Fruit fly (Drosophila melanogaster): Measurements from ENCODE around the gene FRG1.

The FRG1 gene

DNA sequence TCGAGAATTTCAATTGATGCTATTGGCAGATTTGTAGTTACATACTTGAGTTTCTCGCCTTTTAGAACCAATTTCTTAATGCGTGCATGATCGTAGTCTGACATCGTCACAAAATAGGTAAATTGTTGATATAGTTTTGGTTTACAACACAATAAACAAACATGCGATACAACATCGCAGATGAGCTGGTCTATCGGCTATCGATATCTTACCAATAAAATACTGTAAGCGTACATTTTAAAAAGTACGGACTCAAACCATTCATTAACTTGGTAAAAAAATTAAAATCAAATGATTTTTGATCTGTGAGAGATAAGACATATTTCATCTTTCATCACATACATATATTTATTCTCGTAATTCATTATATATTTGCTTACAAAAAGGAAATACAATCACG is at the start of gene FRG1:
TSS of gene FRG1 (minus strand) at position 175 of the 400 bp plus-strand sequence.
- TF ChIP-seq pan (optimal IDR thresholded peaks at IDR 0.05) (no peak), psq (optimal IDR thresholded peaks at IDR 0.05) (no peak), Dll (optimal IDR thresholded peaks at IDR 0.05) (no peak), usp (GFP tag; optimal IDR thresholded peaks at IDR 0.05) (no peak), CG8478 (optimal IDR thresholded peaks at IDR 0.05) (no peak), EcR (GFP tag; optimal IDR thresholded peaks at IDR 0.05) (no peak)

DNA sequence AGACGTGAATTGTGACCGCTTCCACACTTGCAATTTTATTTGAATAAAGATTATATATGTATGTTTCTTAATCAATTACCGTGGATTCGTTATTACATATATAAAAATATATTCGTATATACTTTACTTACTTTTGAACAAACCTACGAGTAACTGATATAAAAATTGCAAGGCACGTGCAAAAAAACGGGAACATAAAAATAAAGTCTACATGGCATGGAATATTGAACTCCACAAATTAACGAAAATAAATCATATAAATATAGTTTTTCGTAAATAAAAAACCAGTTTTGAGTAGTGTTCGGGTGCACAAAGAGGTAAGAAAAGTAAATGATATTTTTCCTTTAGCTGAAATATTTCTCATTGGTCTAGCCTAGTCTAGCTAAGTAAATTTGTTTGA is 45.6 kb upstream of the FRG1 start, which contains the start of gene Spn77Bc:
TSS of gene Spn77Bc (plus strand) at position 301 of the 400 bp plus-strand sequence.
- TF ChIP-seq pan (optimal IDR thresholded peaks at IDR 0.05) = no peak
- TF ChIP-seq Dll (optimal IDR thresholded peaks at IDR 0.05) = no peak
- TF ChIP-seq EcR (GFP tag; optimal IDR thresholded peaks at IDR 0.05) = no peak
- no peak for TF ChIP-seq psq (optimal IDR thresholded peaks at IDR 0.05)
- no peak for TF ChIP-seq CG8478 (optimal IDR thresholded peaks at IDR 0.05)
- no peak for TF ChIP-seq usp (GFP tag; optimal IDR thresholded peaks at IDR 0.05)

DNA sequence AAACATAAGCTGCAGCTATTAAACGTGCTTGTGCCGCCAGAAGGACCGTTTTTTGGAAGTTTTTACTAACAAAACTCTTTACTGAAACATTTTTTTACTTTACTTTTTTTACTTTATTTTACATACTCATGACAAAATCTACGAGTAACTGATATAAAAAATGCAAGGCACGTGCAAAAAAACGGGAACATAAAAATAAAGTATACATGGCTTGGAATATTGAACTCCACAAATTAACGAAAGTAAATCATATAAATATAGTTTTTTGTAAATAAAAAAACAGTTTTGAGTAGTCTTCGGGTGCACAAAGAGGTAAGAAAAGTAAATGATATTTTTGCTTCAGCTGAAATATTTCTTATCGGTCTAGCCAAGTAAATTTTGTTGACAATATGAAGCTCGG is 23.9 kb upstream of the FRG1 start, which contains the start of gene Spn77Bb:
TSS of gene Spn77Bb (plus strand) at position 301 of the 400 bp plus-strand sequence.
- TF ChIP-seq psq (optimal IDR thresholded peaks at IDR 0.05) = no peak

DNA sequence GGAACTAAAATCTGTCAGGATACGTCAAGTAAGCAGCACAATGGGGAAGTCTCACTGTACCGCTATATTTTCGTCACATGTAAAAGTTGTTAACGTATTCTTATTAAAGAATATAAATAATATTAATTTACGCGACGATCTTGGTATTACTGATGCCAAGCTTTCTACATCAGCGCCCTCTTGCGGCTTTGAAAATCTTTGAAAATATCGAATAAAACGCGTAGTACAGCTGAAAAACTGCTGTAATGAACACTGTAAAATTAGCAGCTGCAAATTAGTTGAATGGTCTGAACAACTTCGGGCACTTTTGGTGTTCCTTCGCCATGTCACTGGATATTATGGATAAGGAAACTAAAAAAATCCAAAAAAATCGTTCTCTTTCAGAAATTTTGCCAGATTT is 23.3 kb upstream of the FRG1 start:
- TF ChIP-seq CG8478 (optimal IDR thresholded peaks at IDR 0.05) = no peak
- no peak for TF ChIP-seq EcR (GFP tag; optimal IDR thresholded peaks at IDR 0.05)
- no peak for TF ChIP-seq usp (GFP tag; optimal IDR thresholded peaks at IDR 0.05)
- TF ChIP-seq pan (optimal IDR thresholded peaks at IDR 0.05) = no peak
- TF ChIP-seq Dll (optimal IDR thresholded peaks at IDR 0.05) = no peak
- no peak for TF ChIP-seq psq (optimal IDR thresholded peaks at IDR 0.05)

DNA sequence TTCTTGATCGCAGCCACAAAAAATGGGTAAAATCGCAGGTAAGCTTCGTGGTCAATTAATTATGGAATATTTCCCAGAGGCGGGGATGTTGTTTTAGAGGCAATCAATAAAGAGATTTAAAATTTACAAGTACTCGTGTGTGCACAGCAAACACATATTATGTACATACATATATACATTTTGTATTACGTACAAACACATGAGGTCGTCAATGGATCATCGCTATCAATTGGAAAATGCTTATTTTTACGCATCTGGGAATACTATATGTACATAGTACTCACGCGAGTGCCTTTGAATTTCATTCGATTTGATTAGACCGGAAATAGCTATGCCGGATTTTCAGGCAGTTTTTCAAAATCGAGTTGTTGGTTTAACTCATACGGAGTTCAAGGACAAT is 21.0 kb upstream of the FRG1 start:
- TF ChIP-seq psq (optimal IDR thresholded peaks at IDR 0.05) (no peak), Dll (optimal IDR thresholded peaks at IDR 0.05) (no peak), EcR (GFP tag; optimal IDR thresholded peaks at IDR 0.05) (no peak), pan (optimal IDR thresholded peaks at IDR 0.05) (no peak), CG8478 (optimal IDR thresholded peaks at IDR 0.05) (no peak), usp (GFP tag; optimal IDR thresholded peaks at IDR 0.05) (no peak)

DNA sequence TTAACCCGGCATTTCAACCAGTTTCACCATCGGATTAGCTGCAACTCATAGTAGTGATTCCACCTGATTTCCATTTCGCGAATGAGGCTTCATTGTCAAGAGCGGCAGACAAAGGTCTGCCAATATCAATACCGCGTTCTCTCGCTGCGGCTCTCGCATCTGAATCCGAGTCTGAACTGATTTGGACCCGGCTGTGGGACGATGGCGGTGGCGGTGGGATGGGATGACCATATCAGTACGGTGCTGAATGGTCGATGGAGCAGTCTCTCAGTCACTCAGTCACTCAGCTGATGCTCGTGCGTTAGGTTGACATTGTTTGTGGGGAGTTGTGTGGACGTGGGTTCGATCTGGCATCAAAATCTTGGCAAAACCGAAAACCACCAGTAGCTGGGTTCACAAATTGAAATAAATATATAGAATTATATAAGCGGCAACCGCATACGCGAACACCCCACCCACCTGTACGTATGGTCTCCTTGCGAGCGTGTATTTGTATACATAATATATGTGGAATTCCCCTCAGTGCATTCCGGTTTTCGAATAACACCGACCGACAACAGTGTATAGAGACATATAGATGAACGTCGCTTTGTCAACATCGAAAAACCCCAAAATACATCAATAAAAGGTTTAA is 20.3 kb upstream of the FRG1 start, which contains the start of gene Spn77Ba:
TSS of gene Spn77Ba (plus strand) at position 235 of the 634 bp plus-strand sequence.
- no peak for TF ChIP-seq usp (GFP tag; optimal IDR thresholded peaks at IDR 0.05)
- TF ChIP-seq CG8478 (optimal IDR thresholded peaks at IDR 0.05) = no peak
- TF ChIP-seq psq (optimal IDR thresholded peaks at IDR 0.05) = no peak
- no peak for TF ChIP-seq pan (optimal IDR thresholded peaks at IDR 0.05)
- TF ChIP-seq Dll (optimal IDR thresholded peaks at IDR 0.05) = no peak
- TF ChIP-seq EcR (GFP tag; optimal IDR thresholded peaks at IDR 0.05) = no peak

DNA sequence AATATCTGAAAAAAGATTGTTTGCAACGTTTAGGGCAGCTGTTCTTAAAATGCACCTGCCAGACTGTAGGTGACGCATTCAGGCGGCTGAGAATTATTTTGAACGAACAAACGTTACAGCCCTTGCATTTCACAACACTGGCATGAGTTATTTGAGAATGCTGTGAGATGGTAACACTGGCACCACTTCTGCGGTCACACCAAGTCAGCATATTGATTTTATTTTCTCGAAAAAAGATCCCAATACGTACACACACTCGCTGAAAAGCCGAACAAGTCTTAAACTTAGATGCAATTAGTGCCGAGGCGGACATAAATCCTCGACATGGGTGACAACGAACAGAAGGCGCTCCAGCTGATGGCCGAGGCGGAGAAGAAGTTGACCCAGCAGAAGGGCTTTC is 16.7 kb upstream of the FRG1 start, which contains the start of gene alphaSnap:
TSS of gene alphaSnap (plus strand) at position 164 of the 400 bp plus-strand sequence.
- TF ChIP-seq psq (optimal IDR thresholded peaks at IDR 0.05) (no peak), EcR (GFP tag; optimal IDR thresholded peaks at IDR 0.05) (no peak), Dll (optimal IDR thresholded peaks at IDR 0.05) (no peak), usp (GFP tag; optimal IDR thresholded peaks at IDR 0.05) (no peak), pan (optimal IDR thresholded peaks at IDR 0.05) (no peak), CG8478 (optimal IDR thresholded peaks at IDR 0.05) (no peak)

DNA sequence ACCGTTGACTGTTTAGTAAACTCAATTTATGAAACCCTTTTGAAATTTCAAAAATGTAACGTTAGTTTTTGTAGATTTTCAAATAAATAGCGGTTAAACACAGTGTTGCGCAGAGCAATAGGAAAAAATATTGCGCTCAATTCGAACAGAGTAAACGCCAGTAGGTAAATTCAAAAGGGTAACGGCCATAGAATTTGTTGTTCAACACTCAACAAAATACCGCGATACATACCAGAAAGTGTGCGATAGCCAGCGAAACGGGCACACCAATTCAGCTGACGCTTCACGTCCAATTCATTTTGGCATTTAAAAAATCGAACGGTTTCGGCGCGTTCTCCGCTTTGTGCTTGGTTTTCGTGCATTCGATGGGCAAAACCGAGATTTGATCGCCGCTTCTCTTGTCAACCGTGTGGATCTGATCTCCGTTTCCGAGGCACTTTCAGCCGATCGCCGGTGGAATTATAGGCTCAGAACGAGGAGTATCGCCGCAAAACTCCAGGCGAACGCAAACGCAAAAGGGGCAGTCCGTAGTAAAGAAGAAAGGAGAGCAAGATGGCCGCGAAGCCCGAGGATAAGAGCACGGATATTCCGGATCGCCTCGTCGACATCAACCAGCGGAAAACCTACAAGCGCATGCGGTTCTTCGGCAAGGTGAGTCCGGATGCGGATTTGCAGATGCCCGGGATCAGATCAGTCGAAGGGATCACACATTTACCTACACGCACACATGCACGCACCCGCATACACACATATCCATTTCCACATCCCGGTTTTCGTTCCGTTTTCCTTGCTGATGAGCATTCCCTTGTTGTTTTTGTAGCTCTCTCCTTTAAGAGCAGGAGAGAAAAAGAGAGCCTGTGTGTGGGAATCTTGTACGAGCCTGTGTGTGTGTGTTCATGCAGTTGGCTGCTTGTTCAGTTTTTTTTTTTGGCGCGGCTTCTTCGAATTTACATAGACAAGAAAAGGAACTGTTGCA is 13.3 kb upstream of the FRG1 start:
- TF ChIP-seq usp (GFP tag; optimal IDR thresholded peaks at IDR 0.05) (no peak), pan (optimal IDR thresholded peaks at IDR 0.05) (no peak), psq (optimal IDR thresholded peaks at IDR 0.05) (no peak), Dll (optimal IDR thresholded peaks at IDR 0.05) (no peak), EcR (GFP tag; optimal IDR thresholded peaks at IDR 0.05) (no peak), CG8478 (optimal IDR thresholded peaks at IDR 0.05) (no peak)

DNA sequence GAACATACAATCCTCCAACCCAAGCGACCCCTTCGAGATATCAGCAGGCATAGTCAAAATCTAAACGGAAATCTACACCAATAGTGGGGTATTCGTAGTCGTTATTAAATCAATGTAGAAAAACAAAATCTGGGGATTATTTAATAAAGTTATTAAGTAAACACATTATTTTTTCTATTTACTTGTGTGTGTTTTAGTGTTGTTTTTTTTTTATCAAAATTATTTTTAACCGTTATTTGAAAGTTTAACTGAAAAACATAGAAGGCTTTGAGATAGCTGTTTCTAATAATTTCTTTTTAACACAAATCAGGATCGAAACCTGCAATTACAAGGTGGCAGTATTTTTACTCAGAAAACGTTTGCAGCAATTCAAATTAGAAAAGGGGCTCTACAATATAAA is 12.6 kb upstream of the FRG1 start, which contains the start of gene polo:
TSS of gene polo (plus strand) at position 301 of the 400 bp plus-strand sequence.
- no peak for TF ChIP-seq psq (optimal IDR thresholded peaks at IDR 0.05)
- no peak for TF ChIP-seq usp (GFP tag; optimal IDR thresholded peaks at IDR 0.05)
- TF ChIP-seq Dll (optimal IDR thresholded peaks at IDR 0.05) = no peak
- TF ChIP-seq pan (optimal IDR thresholded peaks at IDR 0.05) = no peak
- TF ChIP-seq EcR (GFP tag; optimal IDR thresholded peaks at IDR 0.05) = no peak

DNA sequence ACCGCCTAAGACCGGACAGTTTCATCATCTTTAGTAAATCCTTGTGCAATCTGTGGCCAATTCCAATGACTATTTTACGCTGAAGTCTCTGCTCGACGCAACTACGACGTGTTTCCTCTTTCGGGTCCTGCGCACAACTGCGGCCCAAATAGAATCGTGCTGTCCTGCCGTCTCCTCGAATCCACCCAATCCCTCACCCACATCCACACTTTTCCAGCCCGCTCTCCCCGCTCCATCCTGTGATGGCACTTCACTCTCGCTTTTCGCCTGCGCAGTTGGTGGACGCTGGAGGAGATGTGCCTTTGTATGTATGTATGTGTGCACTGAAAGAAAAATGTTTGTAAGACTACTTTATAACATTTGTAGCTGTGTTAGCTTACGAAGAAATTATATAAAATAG is 9.4 kb upstream of the FRG1 start, which contains the start of gene CG32225:
TSS of gene CG32225 (minus strand) at position 142 of the 400 bp plus-strand sequence.
- TF ChIP-seq Dll (optimal IDR thresholded peaks at IDR 0.05) (no peak), CG8478 (optimal IDR thresholded peaks at IDR 0.05) (no peak), pan (optimal IDR thresholded peaks at IDR 0.05) (no peak), psq (optimal IDR thresholded peaks at IDR 0.05) (no peak), usp (GFP tag; optimal IDR thresholded peaks at IDR 0.05) (no peak), EcR (GFP tag; optimal IDR thresholded peaks at IDR 0.05) (no peak)

DNA sequence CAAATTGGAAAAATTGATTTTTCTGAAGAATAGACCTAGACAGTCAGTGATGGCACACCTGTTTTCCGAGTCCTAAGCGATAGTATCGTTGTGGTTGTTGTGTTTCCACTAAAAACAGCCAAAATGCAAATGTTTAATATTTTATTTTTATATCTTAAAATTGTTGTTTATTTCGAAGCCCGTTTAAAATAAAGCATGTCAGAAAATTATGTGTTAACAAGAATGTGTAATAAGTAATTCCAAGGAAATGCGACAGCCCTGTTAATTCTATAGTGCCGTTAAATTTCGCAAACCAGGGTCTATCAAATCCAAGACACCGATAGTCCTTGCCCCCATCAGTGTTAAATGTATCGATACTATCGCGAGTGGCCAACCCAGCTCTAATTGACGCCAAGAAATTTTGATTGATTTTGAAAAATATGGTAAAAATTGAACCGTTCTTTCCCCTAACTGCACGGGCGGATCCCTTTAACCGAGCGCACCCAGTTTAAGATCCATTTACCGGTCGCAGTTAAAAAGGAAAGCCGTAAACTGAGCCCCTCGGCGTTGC is 5.4 kb upstream of the FRG1 start, which contains the start of gene Pex23:
TSS of gene Pex23 (minus strand) at position 61 of the 550 bp plus-strand sequence.
- TF ChIP-seq usp (GFP tag; optimal IDR thresholded peaks at IDR 0.05) = no peak
- TF ChIP-seq pan (optimal IDR thresholded peaks at IDR 0.05) = no peak
- TF ChIP-seq Dll (optimal IDR thresholded peaks at IDR 0.05) = no peak
- TF ChIP-seq EcR (GFP tag; optimal IDR thresholded peaks at IDR 0.05) = no peak
- no peak for TF ChIP-seq psq (optimal IDR thresholded peaks at IDR 0.05)
- TF ChIP-seq CG8478 (optimal IDR thresholded peaks at IDR 0.05) = no peak

Measured in whole organism.